Fruit fly (Drosophila melanogaster) whole organism, wandering third instar larva: ENCODE data around the gene feo.

Experiments
- Abd-B ChIP-seq: fragments of >200 bp; optimal IDR thresholded peaks from 2 replicates; lab custom pipeline; 2017; ENCODE audit warnings: missing biosample characterization, missing genetic modification characterization
- CG32264 ChIP-seq: fragments of 200-800 bp; sonication (Bioruptor generic); optimal IDR thresholded peaks from 2 replicates; lab custom pipeline; 2016; ENCODE audit warnings: missing biosample characterization, missing genetic modification characterization
- CG9705 ChIP-seq: fragments of 200-800 bp; sonication (Bioruptor generic); optimal IDR thresholded peaks from 2 replicates; lab custom pipeline; 2018; ENCODE audit warnings: missing biosample characterization, mild to moderate bottlenecking, missing genetic modification characterization
- CrebA ChIP-seq: fragments of 200-800 bp; sonication (Bioruptor generic); optimal IDR thresholded peaks from 2 replicates; lab custom pipeline; 2016; ENCODE audit warnings: missing biosample characterization, mild to moderate bottlenecking, missing genetic modification characterization, borderline replicate concordance
- Dfd ChIP-seq: fragments of >200 bp; optimal IDR thresholded peaks from 2 replicates; lab custom pipeline; 2017; ENCODE audit warnings: missing biosample characterization, missing genetic modification characterization
- Dif ChIP-seq: fragments of 200-275, 200-300 bp; sonication (Bioruptor generic); optimal IDR thresholded peaks from 2 replicates; lab custom pipeline; 2018; ENCODE audit warnings: missing biosample characterization, missing genetic modification characterization; ENCODE audit not compliant: partially characterized antibody
- GATAd ChIP-seq: sonication (Bioruptor generic); optimal IDR thresholded peaks from 2 replicates; lab custom pipeline; 2016; ENCODE audit warnings: missing biosample characterization, missing genetic modification characterization
- Hnf4 ChIP-seq: fragments of 200-800 bp; sonication (Bioruptor generic); optimal IDR thresholded peaks from 2 replicates; lab custom pipeline; 2016; ENCODE audit warnings: missing biosample characterization, mild to moderate bottlenecking, missing genetic modification characterization
- Hr83 ChIP-seq: fragments of 200-300 bp; sonication (Bioruptor generic); optimal IDR thresholded peaks from 2 replicates; lab custom pipeline; 2016; ENCODE audit warnings: missing biosample characterization, mild to moderate bottlenecking, missing genetic modification characterization, moderate library complexity; ENCODE audit not compliant: poor library complexity, severe bottlenecking
- Jra ChIP-seq: sonication (Bioruptor generic); optimal IDR thresholded peaks from 2 replicates; lab custom pipeline; 2016; ENCODE audit warnings: missing biosample characterization, missing genetic modification characterization
- Mio ChIP-seq: sonication (Bioruptor generic); optimal IDR thresholded peaks from 2 replicates; lab custom pipeline; 2016; ENCODE audit warnings: missing biosample characterization, missing genetic modification characterization
- OdsH ChIP-seq: fragments of 200-800 bp; sonication (Bioruptor generic); optimal IDR thresholded peaks from 2 replicates; lab custom pipeline; 2016; ENCODE audit warnings: missing biosample characterization, mild to moderate bottlenecking, missing genetic modification characterization
- Rel ChIP-seq, 2 experiments: fragments of 200-800 bp; sonication (Bioruptor generic) in 1 of 2; optimal IDR thresholded peaks; 2 replicates in 1 of 2; 3 replicates in 1 of 2; lab custom pipeline; 2016 to 2019; ENCODE audit warnings: mild to moderate bottlenecking in 2 of 2, missing biosample characterization in 2 of 2, missing genetic modification characterization in 2 of 2, moderate library complexity in 1 of 2
- Sp1 ChIP-seq: fragments of 200-800 bp; sonication (Bioruptor generic); optimal IDR thresholded peaks from 3 replicates; lab custom pipeline; 2019; ENCODE audit warnings: missing biosample characterization, mild to moderate bottlenecking, missing genetic modification characterization, moderate library complexity
- brk ChIP-seq: fragments of 200-800 bp; sonication (Bioruptor generic); optimal IDR thresholded peaks from 2 replicates; lab custom pipeline; 2016; ENCODE audit warnings: missing biosample characterization, mild to moderate bottlenecking, missing genetic modification characterization
- dsf ChIP-seq: sonication (Bioruptor generic); optimal IDR thresholded peaks from 2 replicates; lab custom pipeline; 2016; ENCODE audit warnings: missing biosample characterization, missing genetic modification characterization, borderline replicate concordance
- ey ChIP-seq: fragments of 200-800 bp; sonication (Bioruptor generic); optimal IDR thresholded peaks from 2 replicates; lab custom pipeline; 2016; ENCODE audit warnings: missing biosample characterization, missing genetic modification characterization
- fru ChIP-seq: fragments of 200-800 bp; sonication (Bioruptor generic); optimal IDR thresholded peaks from 3 replicates; lab custom pipeline; 2016; ENCODE audit warnings: missing biosample characterization, mild to moderate bottlenecking, missing genetic modification characterization
- h ChIP-seq: fragments of 200-800 bp; sonication (Bioruptor generic); optimal IDR thresholded peaks from 3 replicates; lab custom pipeline; 2016; ENCODE audit warnings: missing biosample characterization, mild to moderate bottlenecking, missing genetic modification characterization
- jim ChIP-seq: fragments of 175-275, 200-325 bp; sonication (Bioruptor generic); optimal IDR thresholded peaks from 2 replicates; lab custom pipeline; 2016; ENCODE audit warnings: missing biosample characterization, mild to moderate bottlenecking, missing genetic modification characterization
- lola ChIP-seq: fragments of >200 bp; optimal IDR thresholded peaks from 2 replicates; lab custom pipeline; 2017; ENCODE audit warnings: missing biosample characterization, missing genetic modification characterization
- pan ChIP-seq: fragments of >200 bp; optimal IDR thresholded peaks from 2 replicates; lab custom pipeline; 2017
- psq ChIP-seq: fragments of 200-800 bp; sonication (Bioruptor generic); optimal IDR thresholded peaks from 3 replicates; lab custom pipeline; 2017; ENCODE audit warnings: missing biosample characterization, mild to moderate bottlenecking, missing genetic modification characterization, moderate library complexity
- rgr ChIP-seq: fragments of 200-800 bp; sonication (Bioruptor generic); optimal IDR thresholded peaks from 3 replicates; lab custom pipeline; 2016; ENCODE audit warnings: missing biosample characterization, mild to moderate bottlenecking, missing genetic modification characterization
- sage ChIP-seq: fragments of 200-800 bp; sonication (Bioruptor generic); optimal IDR thresholded peaks from 2 replicates; lab custom pipeline; 2016; ENCODE audit warnings: missing biosample characterization, mild to moderate bottlenecking, missing genetic modification characterization
- sv ChIP-seq: fragments of 200-800 bp; sonication (Bioruptor generic); optimal IDR thresholded peaks from 3 replicates; lab custom pipeline; 2016; ENCODE audit warnings: missing biosample characterization, missing genetic modification characterization
- tai ChIP-seq: sonication (Bioruptor generic); optimal IDR thresholded peaks from 2 replicates; lab custom pipeline; 2016; ENCODE audit warnings: missing biosample characterization, missing genetic modification characterization
- usp ChIP-seq: fragments of >200 bp; optimal IDR thresholded peaks from 2 replicates; lab custom pipeline; 2017; ENCODE audit warnings: missing biosample characterization, missing genetic modification characterization
- woc ChIP-seq: sonication (Bioruptor generic); optimal IDR thresholded peaks from 2 replicates; lab custom pipeline; 2016; ENCODE audit warnings: missing biosample characterization, mild to moderate bottlenecking, missing genetic modification characterization

The feo gene

DNA sequence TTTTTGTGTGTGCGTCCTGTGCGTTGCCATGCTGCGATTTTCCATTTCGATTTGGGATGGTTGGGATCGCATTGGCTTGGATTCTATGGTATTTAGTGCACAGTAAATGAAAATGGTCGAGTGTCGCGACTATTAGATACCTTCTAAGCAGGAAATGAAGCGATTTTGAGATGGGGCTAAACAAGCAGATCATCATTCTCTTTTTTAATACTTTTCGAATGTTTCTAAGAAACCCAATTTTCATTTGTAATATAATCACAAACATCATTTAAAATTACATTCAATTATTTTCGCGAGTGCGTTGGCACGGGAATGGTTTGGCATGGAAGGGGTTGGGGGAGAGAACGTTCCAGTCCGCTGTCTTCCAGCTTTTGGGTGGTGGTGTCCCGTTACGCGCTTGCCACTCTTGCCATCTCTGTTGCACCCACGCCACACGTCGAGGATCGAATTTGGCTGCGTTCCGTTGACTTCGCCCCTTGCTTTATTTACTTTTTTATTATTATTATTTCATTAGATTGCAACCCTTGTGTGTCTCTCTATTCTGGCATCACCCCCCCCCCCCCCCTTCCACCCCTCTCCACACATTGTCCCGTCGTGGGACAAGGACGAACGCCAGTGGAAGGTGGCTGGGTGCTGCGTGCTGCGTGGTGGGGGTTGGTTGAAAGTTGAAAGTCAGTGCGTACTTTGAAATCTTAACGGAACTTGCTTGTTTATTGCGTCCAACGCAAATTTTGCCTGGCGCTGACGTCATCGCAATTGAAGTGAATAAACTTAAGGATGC, 29.1 kb downstream of the feo start:
- no peak for TF ChIP-seq rgr
- TF ChIP-seq sage (GFP tag; lab: Kevin White, UChicago) = no peak
- TF ChIP-seq Dfd (GFP tag; lab: Kevin White, UChicago) = peak; percentile 40
- TF ChIP-seq Mio (GFP tag; lab: Kevin White, UChicago) = no peak
- TF ChIP-seq, all 38 proteins: peak for 1

dm6 chrX:10824227-10824702, 30.4 kb downstream of the feo start, which contains the start of gene Imp:
TSS of gene Imp (minus strand) at chrX:10824277.
- TF ChIP-seq Jra (no peak), Dfd (GFP tag; lab: Kevin White, UChicago) (peak; percentile 14)

DNA sequence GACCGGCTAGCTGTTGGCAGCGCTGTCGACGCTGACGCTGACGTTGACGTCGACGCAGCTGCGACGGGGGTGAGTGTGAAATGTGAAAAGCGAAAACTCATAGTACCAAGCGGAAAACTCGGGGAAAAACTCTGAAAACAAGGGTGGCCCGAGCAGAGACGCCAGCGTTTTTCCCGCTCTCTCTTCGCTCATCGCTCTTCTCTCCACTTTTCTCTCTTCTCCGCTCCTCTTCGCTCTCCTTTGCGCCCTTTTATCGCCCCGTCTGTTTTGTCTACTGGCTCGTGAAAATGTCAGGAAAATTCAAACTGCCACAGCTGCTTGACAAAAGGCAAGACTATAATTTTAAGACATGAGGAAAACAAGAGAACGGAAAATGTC, 31.2 kb downstream of the feo start:
- TF ChIP-seq pan (lab: Kevin White, UChicago) = no peak
- TF ChIP-seq psq (GFP tag; lab: Kevin White, UChicago) = no peak
- TF ChIP-seq Hnf4 (GFP tag; lab: Kevin White, UChicago) = no peak
- TF ChIP-seq sage (GFP tag; lab: Kevin White, UChicago) = no peak
- TF ChIP-seq CG9705 = no peak
- no peak for TF ChIP-seq ey (GFP tag; lab: Kevin White, UChicago)
- TF ChIP-seq GATAd (GFP tag; lab: Kevin White, UChicago) = no peak
- TF ChIP-seq Sp1 (GFP tag; lab: Kevin White, UChicago) = no peak
- no peak for TF ChIP-seq rgr
- no peak for TF ChIP-seq Rel (GFP tag; optimal IDR thresholded peaks at IDR 0.05; lab: Kevin White, UChicago)
- TF ChIP-seq Rel (tag; optimal IDR thresholded peaks at IDR 0.05; lab: Kevin White, UChicago) = no peak
- TF ChIP-seq Jra = no peak
- TF ChIP-seq lola (GFP tag; lab: Kevin White, UChicago) = no peak
- TF ChIP-seq brk = no peak
- no peak for TF ChIP-seq woc
- TF ChIP-seq Dfd (GFP tag; lab: Kevin White, UChicago) = no peak
- no peak for TF ChIP-seq CrebA (GFP tag; lab: Kevin White, UChicago)
- no peak for TF ChIP-seq jim (GFP tag; lab: Kevin White, UChicago)
- TF ChIP-seq fru = no peak
- TF ChIP-seq tai (GFP tag; lab: Kevin White, UChicago) = no peak

- TF ChIP-seq sv (GFP tag; lab: Kevin White, UChicago) (peak; percentile 11), ey (GFP tag; lab: Kevin White, UChicago) (no peak)
- TF ChIP-seq, all 38 proteins: peak for 1
Observed at dm6 chrX:10822678-10823440, 31.8 kb downstream of the feo start.

DNA sequence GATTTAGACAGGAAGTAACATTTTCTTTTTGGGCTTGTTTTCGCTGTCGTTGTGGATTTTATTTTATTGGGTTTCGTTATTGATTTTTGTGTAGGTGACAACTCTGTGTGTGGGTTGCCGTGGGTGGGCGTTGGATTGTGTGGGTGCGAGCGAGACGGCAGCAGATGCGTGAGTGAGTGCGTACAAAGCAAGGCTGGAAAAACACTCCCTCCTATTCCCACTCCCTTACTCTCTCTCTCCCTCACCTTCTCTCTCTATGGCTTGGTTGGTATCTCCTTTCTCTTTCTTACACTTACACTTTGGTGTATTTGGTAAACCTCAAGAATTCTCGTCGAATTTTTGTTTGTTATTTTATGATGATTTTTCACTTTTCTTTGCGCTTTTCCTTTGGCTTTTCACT, 32.6 kb downstream of the feo start:
- TF ChIP-seq lola (GFP tag; lab: Kevin White, UChicago) = no peak
- TF ChIP-seq, all 38 proteins: peak for 0

- no peak for TF ChIP-seq Hnf4 (GFP tag; lab: Kevin White, UChicago)
- TF ChIP-seq psq (GFP tag; lab: Kevin White, UChicago) = no peak
- TF ChIP-seq Dfd (GFP tag; lab: Kevin White, UChicago) = no peak
- TF ChIP-seq pan (lab: Kevin White, UChicago) = no peak
- TF ChIP-seq h (GFP tag; lab: Kevin White, UChicago) = no peak
- no peak for TF ChIP-seq fru
- TF ChIP-seq tai (GFP tag; lab: Kevin White, UChicago) = no peak
- TF ChIP-seq Dif (GFP tag; lab: Kevin White, UChicago) = no peak
- TF ChIP-seq Rel (GFP tag; optimal IDR thresholded peaks at IDR 0.05; lab: Kevin White, UChicago) = no peak
- no peak for TF ChIP-seq Rel (tag; optimal IDR thresholded peaks at IDR 0.05; lab: Kevin White, UChicago)
- no peak for TF ChIP-seq Abd-B (GFP tag; lab: Kevin White, UChicago)
- TF ChIP-seq sage (GFP tag; lab: Kevin White, UChicago) = no peak
- TF ChIP-seq CG32264 (GFP tag; lab: Kevin White, UChicago) = no peak
- no peak for TF ChIP-seq Sp1 (GFP tag; lab: Kevin White, UChicago)
- TF ChIP-seq CrebA (GFP tag; lab: Kevin White, UChicago) = no peak
- no peak for TF ChIP-seq usp (GFP tag; lab: Kevin White, UChicago)
- no peak for TF ChIP-seq jim (GFP tag; lab: Kevin White, UChicago)
- no peak for TF ChIP-seq OdsH
- TF ChIP-seq dsf (GFP tag; lab: Kevin White, UChicago) = no peak
- TF ChIP-seq Hr83 = no peak
Observed at dm6 chrX:10820741-10821140, 33.9 kb downstream of the feo start.
